Worm (Caenorhabditis elegans) whole organism, L1 larva: ENCODE measurements around the gene rab-39.

Experiments
- lin-13 ChIP-seq: fragments of 150-350 bp; optimal IDR thresholded peaks from 2 replicates; lab custom pipeline; 2014; ENCODE audit warnings: missing biosample characterization, missing genetic modification reagents, missing genetic modification characterization
- lin-39 ChIP-seq: fragments of 150-350 bp; optimal IDR thresholded peaks from 2 replicates; lab custom pipeline; 2014; ENCODE audit warnings: missing biosample characterization, missing genetic modification reagents, missing genetic modification characterization
- nhr-11 ChIP-seq: fragments of 150-350 bp; optimal IDR thresholded peaks from 2 replicates; lab custom pipeline; 2014; ENCODE audit warnings: missing biosample characterization, missing genetic modification characterization
- nhr-12 ChIP-seq: sonication (generic microtip); optimal IDR thresholded peaks from 2 replicates; lab custom pipeline; 2017; ENCODE audit warnings: missing biosample characterization, missing genetic modification characterization
- nhr-76 ChIP-seq: sonication (generic microtip); optimal IDR thresholded peaks from 2 replicates; lab custom pipeline; 2017; ENCODE audit warnings: missing biosample characterization, missing genetic modification characterization
- skn-1 ChIP-seq: fragments of 150-350 bp; optimal IDR thresholded peaks from 2 replicates; lab custom pipeline; 2014; ENCODE audit warnings: missing biosample characterization, missing genetic modification characterization
- snpc-4 ChIP-seq: fragments of 150-350 bp; optimal IDR thresholded peaks from 2 replicates; lab custom pipeline; 2014; ENCODE audit warnings: missing biosample characterization, missing genetic modification characterization
- snu-23 ChIP-seq: sonication (generic microtip); optimal IDR thresholded peaks from 2 replicates; lab custom pipeline; 2016; ENCODE audit warnings: missing genetic modification characterization, missing compliant biosample characterization
- unc-62 ChIP-seq: fragments of 150-350 bp; optimal IDR thresholded peaks from 2 replicates; lab custom pipeline; 2014; ENCODE audit warnings: missing biosample characterization, missing genetic modification reagents, missing genetic modification characterization
- unc-98 ChIP-seq: fragments of 200-800 bp; sonication (Bioruptor generic); IDR thresholded peaks from 2 replicates; pipeline ENCODE4 v1.3.6; 2022; ENCODE audit warnings: missing genetic modification characterization, missing compliant biosample characterization

ce11 chrII:9331343-9331742 is 8.6 kb upstream of the rab-39 start, which contains the start of gene eif-3.F:
- TF ChIP-seq snpc-4 (tag; lab: Kevin White, UChicago) (no peak), nhr-76 (tag; lab: Kevin White, UChicago) (no peak), unc-62 (GFP tag; lab: Kevin White, UChicago) (no peak), snu-23 (GFP tag; lab: Kevin White, UChicago) (no peak), nhr-11 (tag; lab: Kevin White, UChicago) (no peak), unc-98 (GFP tag; lab: Robert Waterston, UW) (no peak), lin-39 (tag; lab: Kevin White, UChicago) (no peak), skn-1 (no peak), nhr-12 (tag; lab: Kevin White, UChicago) (no peak), lin-13 (no peak)
